Worm (Caenorhabditis elegans): ENCODE measurements around the gene B0001.5.

DNA sequence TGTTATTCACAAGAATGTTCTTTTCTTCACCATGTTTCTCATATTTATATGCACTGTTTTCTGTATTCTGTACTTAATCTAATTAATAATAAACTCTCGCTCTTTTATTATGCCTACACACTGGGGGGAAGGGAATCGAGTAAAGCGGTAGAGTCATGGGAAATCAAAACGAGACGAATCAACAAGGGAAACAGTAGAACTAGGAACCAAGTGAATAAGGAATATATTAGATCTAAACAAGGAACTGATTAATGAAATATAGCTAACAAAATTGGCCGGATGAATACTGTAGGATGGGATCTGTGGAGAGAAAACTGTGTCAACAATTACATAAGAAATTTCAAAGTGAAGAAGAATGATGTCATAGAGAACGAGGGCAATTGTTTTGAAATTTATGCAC lies 8.1 kb downstream of the B0001.5 start:
- TF ChIP-seq unc-39 (tag; optimal IDR thresholded peaks at IDR 0.05): no peak
- no peak for TF ChIP-seq fos-1 (tag; optimal IDR thresholded peaks at IDR 0.05)
- TF ChIP-seq nhr-25 (tag; optimal IDR thresholded peaks at IDR 0.05): no peak
- TF ChIP-seq aly-2 (tag; optimal IDR thresholded peaks at IDR 0.05): no peak
- no peak for TF ChIP-seq egl-27 (tag; optimal IDR thresholded peaks at IDR 0.05)
- no peak for TF ChIP-seq nhr-237 (tag; optimal IDR thresholded peaks at IDR 0.05)
- no peak for TF ChIP-seq lin-39 (tag; optimal IDR thresholded peaks at IDR 0.05)

Measured in whole organism, L2 larva.